Fruit fly (Drosophila melanogaster) whole organism, embryonic: ENCODE measurements around the gene CG10338.

Source experiments
- Bteb2 ChIP-seq: fragments of 200-800 bp; sonication (Bioruptor generic); optimal IDR thresholded peaks from 2 replicates; lab custom pipeline; 2016; ENCODE audit warnings: missing biosample characterization, missing genetic modification characterization
- CG10366 ChIP-seq: fragments of 200-800 bp; sonication (Bioruptor generic); IDR thresholded peaks from 2 replicates; pipeline ENCODE4 v1.3.6; 2022; ENCODE audit warnings: missing biosample characterization, missing genetic modification characterization
- CG10959 ChIP-seq: fragments of 200-800 bp; sonication (Bioruptor generic); IDR thresholded peaks from 2 replicates; pipeline ENCODE4 v1.3.6; 2022; ENCODE audit warnings: missing biosample characterization, missing genetic modification characterization
- CG11085 ChIP-seq: fragments of 200-800 bp; sonication (Bioruptor generic); IDR thresholded peaks from 2 replicates; pipeline ENCODE4 v1.3.6; 2022; ENCODE audit warnings: missing biosample characterization, missing genetic modification characterization
- CG11093 ChIP-seq: fragments of 200-800 bp; sonication (Bioruptor generic); IDR thresholded peaks from 3 replicates; pipeline ENCODE4 v1.3.6; 2022; ENCODE audit warnings: missing biosample characterization, missing genetic modification characterization
- CG12391 ChIP-seq: fragments of 200-800 bp; sonication (Bioruptor generic); optimal IDR thresholded peaks from 3 replicates; lab custom pipeline; 2018; ENCODE audit warnings: missing biosample characterization, mild to moderate bottlenecking, missing genetic modification characterization, moderate library complexity
- CG13296 ChIP-seq: fragments of 200-800 bp; sonication (Bioruptor generic); optimal IDR thresholded peaks from 3 replicates; lab custom pipeline; 2018; ENCODE audit warnings: missing biosample characterization, mild to moderate bottlenecking, missing genetic modification characterization
- CG14014 ChIP-seq: fragments of 200-800 bp; sonication (Bioruptor generic); IDR thresholded peaks from 2 replicates; pipeline ENCODE4 v1.3.6; 2022; ENCODE audit warnings: missing biosample characterization, missing genetic modification characterization
- CG14050 ChIP-seq: fragments of 200-800 bp; sonication (Bioruptor generic); IDR thresholded peaks from 3 replicates; pipeline ENCODE4 v1.3.6; 2022; ENCODE audit warnings: missing biosample characterization, missing genetic modification characterization
- CG15601 ChIP-seq: fragments of 200-800 bp; sonication (Bioruptor generic); optimal IDR thresholded peaks from 3 replicates; lab custom pipeline; 2019; ENCODE audit warnings: missing biosample characterization, mild to moderate bottlenecking, missing genetic modification characterization, moderate library complexity
- CG1602 ChIP-seq: fragments of 200-800 bp; sonication (Bioruptor generic); optimal IDR thresholded peaks from 3 replicates; lab custom pipeline; 2016; ENCODE audit warnings: missing biosample characterization, missing genetic modification characterization
- CG17612 ChIP-seq: fragments of 200-800 bp; sonication (Bioruptor generic); IDR thresholded peaks from 2 replicates; pipeline ENCODE4 v1.3.6; 2022; ENCODE audit warnings: missing biosample characterization, missing genetic modification characterization
- CG18476 ChIP-seq: fragments of 200-800 bp; sonication (Bioruptor generic); optimal IDR thresholded peaks from 2 replicates; lab custom pipeline; 2016; ENCODE audit warnings: missing biosample characterization, mild to moderate bottlenecking, missing genetic modification characterization
- CG2889 ChIP-seq: fragments of 200-800 bp; sonication (Bioruptor generic); IDR thresholded peaks from 3 replicates; pipeline ENCODE4 v1.3.6; 2022; ENCODE audit warnings: missing biosample characterization, missing genetic modification characterization
- CG3163 ChIP-seq: fragments of 200-800 bp; sonication (Bioruptor generic); optimal IDR thresholded peaks from 3 replicates; lab custom pipeline; 2016; ENCODE audit warnings: missing biosample characterization, missing genetic modification characterization
- CG6254 ChIP-seq: fragments of 200-800 bp; sonication (Bioruptor generic); optimal IDR thresholded peaks from 3 replicates; lab custom pipeline; 2017; ENCODE audit warnings: mild to moderate bottlenecking, missing biosample characterization, missing genetic modification reagents, missing genetic modification characterization
- CG9932 ChIP-seq: fragments of 200-800 bp; sonication (Bioruptor generic); IDR thresholded peaks from 2 replicates; pipeline ENCODE4 v1.3.6; 2022; ENCODE audit warnings: missing biosample characterization, missing genetic modification characterization
- Dfd ChIP-seq, 2 experiments: fragments of >200 bp; optimal IDR thresholded peaks; 2 replicates each; lab custom pipeline; 2017; ENCODE audit warnings: missing biosample characterization in 2 of 2, missing genetic modification characterization in 2 of 2
- Drgx ChIP-seq: fragments of 200-800 bp; sonication (Bioruptor generic); IDR thresholded peaks from 2 replicates; pipeline ENCODE4 v1.3.6; 2022; ENCODE audit warnings: missing biosample characterization, missing genetic modification characterization
- ERR ChIP-seq: fragments of 200-800 bp; sonication (Bioruptor generic); optimal IDR thresholded peaks from 2 replicates; lab custom pipeline; 2016; ENCODE audit warnings: missing biosample characterization, missing genetic modification characterization
- Ets65A ChIP-seq: fragments of 200-800 bp; sonication (Bioruptor generic); peaks from one replicate; lab custom pipeline; 2016; ENCODE audit warnings: missing biosample characterization, missing genetic modification characterization
- H2.0 ChIP-seq: fragments of 200-800 bp; sonication (Bioruptor generic); IDR thresholded peaks from 2 replicates; pipeline ENCODE4 v1.3.6; 2022; ENCODE audit warnings: missing biosample characterization, missing genetic modification characterization
- Hr3 ChIP-seq: fragments of 200-800 bp; sonication (Bioruptor generic); optimal IDR thresholded peaks from 3 replicates; lab custom pipeline; 2016; ENCODE audit warnings: missing biosample characterization, missing genetic modification characterization
- Lim3 ChIP-seq: fragments of 200-800 bp; sonication (Bioruptor generic); IDR thresholded peaks from 2 replicates; pipeline ENCODE4 v1.3.6; 2022; ENCODE audit warnings: missing biosample characterization, missing genetic modification characterization
- Meics ChIP-seq: fragments of 200-800 bp; sonication (Bioruptor generic); optimal IDR thresholded peaks from 2 replicates; lab custom pipeline; 2017; ENCODE audit warnings: missing biosample characterization, mild to moderate bottlenecking, missing genetic modification characterization
- Nf-YA ChIP-seq: fragments of 200-800 bp; sonication (Bioruptor generic); IDR thresholded peaks from 2 replicates; pipeline ENCODE4 v1.3.6; 2022; ENCODE audit warnings: missing biosample characterization, missing genetic modification characterization
- PHDP ChIP-seq: fragments of 200-800 bp; sonication (Bioruptor generic); optimal IDR thresholded peaks from 3 replicates; lab custom pipeline; 2018; ENCODE audit warnings: missing biosample characterization, mild to moderate bottlenecking, missing genetic modification characterization, moderate library complexity
- Sox102F ChIP-seq: fragments of 200-800 bp; sonication (Bioruptor generic); optimal IDR thresholded peaks from 2 replicates; lab custom pipeline; 2018; ENCODE audit warnings: missing biosample characterization, mild to moderate bottlenecking, missing genetic modification characterization, moderate library complexity
- Sry-δ ChIP-seq: fragments of 200-800 bp; sonication (Bioruptor generic); optimal IDR thresholded peaks from 2 replicates; lab custom pipeline; 2016; ENCODE audit warnings: missing biosample characterization, missing genetic modification characterization
- ara ChIP-seq: fragments of 200-800 bp; sonication (Bioruptor generic); IDR thresholded peaks from 2 replicates; pipeline ENCODE4 v1.3.6; 2022; ENCODE audit warnings: missing biosample characterization, missing genetic modification characterization
- bab2 ChIP-seq: fragments of 200-800 bp; sonication (Bioruptor generic); optimal IDR thresholded peaks from 2 replicates; lab custom pipeline; 2016; ENCODE audit warnings: missing biosample characterization, missing genetic modification characterization
- bsh ChIP-seq, 2 experiments: fragments of 200-800 bp; sonication (Bioruptor generic); optimal IDR thresholded peaks; 2 replicates each; lab custom pipeline; 2017 to 2018; ENCODE audit warnings: mild to moderate bottlenecking in 2 of 2, missing biosample characterization in 2 of 2, missing genetic modification characterization in 2 of 2, moderate library complexity in 1 of 2
- corto ChIP-seq: fragments of 200-800 bp; sonication (Bioruptor generic); optimal IDR thresholded peaks from 2 replicates; lab custom pipeline; 2016; ENCODE audit warnings: missing biosample characterization, mild to moderate bottlenecking, missing genetic modification characterization, moderate library complexity
- emc ChIP-seq: fragments of 200-800 bp; sonication (Bioruptor generic); optimal IDR thresholded peaks from 2 replicates; lab custom pipeline; 2016; ENCODE audit warnings: missing biosample characterization, missing genetic modification characterization
- fd64A ChIP-seq: fragments of 200-800 bp; sonication (Bioruptor generic); optimal IDR thresholded peaks from 3 replicates; lab custom pipeline; 2018; ENCODE audit warnings: missing biosample characterization, mild to moderate bottlenecking, missing genetic modification characterization
- gcm ChIP-seq: fragments of 200-800 bp; sonication (Bioruptor generic); optimal IDR thresholded peaks from 2 replicates; lab custom pipeline; 2019; ENCODE audit warnings: missing biosample characterization, mild to moderate bottlenecking, missing genetic modification characterization, moderate library complexity
- gem ChIP-seq: fragments of 200-800 bp; sonication (Bioruptor generic); optimal IDR thresholded peaks from 2 replicates; lab custom pipeline; 2019; ENCODE audit warnings: missing biosample characterization, mild to moderate bottlenecking, missing genetic modification characterization, moderate library complexity
- kah ChIP-seq: fragments of 200-800 bp; sonication (Bioruptor generic); optimal IDR thresholded peaks from 2 replicates; lab custom pipeline; 2018; ENCODE audit warnings: missing biosample characterization, mild to moderate bottlenecking, missing genetic modification characterization
- mam ChIP-seq: fragments of 200-800 bp; sonication (Bioruptor generic); optimal IDR thresholded peaks from 3 replicates; lab custom pipeline; 2016; ENCODE audit warnings: missing biosample characterization, missing genetic modification characterization
- repo ChIP-seq: fragments of 200-800 bp; sonication (Bioruptor generic); optimal IDR thresholded peaks from 2 replicates; lab custom pipeline; 2016; ENCODE audit warnings: missing biosample characterization, missing genetic modification characterization
- sd ChIP-seq: fragments of 200-800 bp; sonication (Bioruptor generic); optimal IDR thresholded peaks from 3 replicates; lab custom pipeline; 2018; ENCODE audit warnings: missing biosample characterization, mild to moderate bottlenecking, missing genetic modification characterization, moderate library complexity
- slbo ChIP-seq: fragments of 200-800 bp; sonication (Bioruptor generic); IDR thresholded peaks from 2 replicates; pipeline ENCODE4 v1.3.6; 2022; ENCODE audit warnings: missing biosample characterization, missing genetic modification characterization
- twi ChIP-seq: fragments of 200-800 bp; optimal IDR thresholded peaks from 2 replicates; lab custom pipeline; 2019; ENCODE audit warnings: missing biosample characterization, mild to moderate bottlenecking, missing genetic modification characterization, moderate library complexity
- tx ChIP-seq: fragments of 200-800 bp; sonication (Bioruptor generic); optimal IDR thresholded peaks from 2 replicates; lab custom pipeline; 2016; ENCODE audit warnings: missing biosample characterization, missing genetic modification characterization

CG10338 gene

DNA sequence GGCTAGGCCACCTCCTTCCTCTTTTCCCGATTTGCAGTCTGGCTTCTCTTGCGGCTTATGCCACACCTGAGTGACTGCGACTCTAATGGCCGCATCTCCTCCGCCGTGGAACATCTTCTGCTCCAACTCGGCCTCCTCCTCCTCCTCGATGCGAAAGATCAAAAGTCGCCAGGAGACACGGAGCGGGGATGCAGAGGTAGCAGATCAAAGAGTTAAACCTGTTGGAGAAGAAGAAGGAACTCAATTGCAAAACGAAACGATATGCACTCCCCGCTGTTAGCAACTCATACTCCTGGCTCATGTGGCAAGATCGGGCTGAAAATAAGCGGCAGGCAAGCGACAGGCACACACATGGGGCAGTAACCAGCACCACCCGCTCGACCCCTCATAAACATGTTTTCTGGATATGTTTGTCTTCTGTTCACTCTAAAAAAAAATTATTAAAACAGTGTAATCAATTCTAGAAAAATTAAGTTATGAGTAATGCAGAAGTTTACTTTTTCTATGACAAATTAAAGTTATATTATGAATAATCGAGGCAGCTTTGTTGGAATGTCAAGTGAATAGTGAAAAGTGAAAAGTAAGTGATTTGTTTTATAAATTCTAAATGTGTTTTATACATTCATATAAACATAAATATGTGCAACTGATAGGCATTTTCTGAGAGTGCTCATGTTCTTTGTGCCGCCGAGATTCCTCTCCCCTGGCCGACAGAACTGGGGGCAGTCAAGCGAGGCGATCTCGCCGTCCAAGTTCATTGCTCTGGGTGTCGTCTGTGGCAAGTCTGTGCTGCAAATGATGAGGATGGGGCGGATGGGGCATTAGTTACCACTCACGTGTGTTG, 30.5 kb upstream of the CG10338 start (continued):
- TF ChIP-seq Sox102F (GFP tag; lab: Kevin White, UChicago) (no peak), CG17612 (GFP tag; lab: Robert Waterston, UW) (no peak), CG2889 (GFP tag; lab: Robert Waterston, UW) (no peak), Ets65A (GFP tag; lab: Kevin White, UChicago) (peak; percentile 78), CG10959 (GFP tag; lab: Robert Waterston, UW) (no peak), Hr3 (no peak), CG6254 (no peak), CG15601 (tag; lab: Kevin White, UChicago) (no peak), Lim3 (GFP tag; lab: Robert Waterston, UW) (no peak), Bteb2 (GFP tag; lab: Kevin White, UChicago) (no peak), CG14014 (no peak), Drgx (peak; percentile 27; the same call in 1 of the 2 replicates), corto (GFP tag; lab: Kevin White, UChicago) (peak; percentile 48), CG9932 (GFP tag; lab: Robert Waterston, UW) (no peak), twi (tag; lab: Kevin White, UChicago) (peak; percentile 95), bab2 (no peak), ERR (no peak), gem (no peak), CG11085 (GFP tag; lab: Robert Waterston, UW) (no peak), Dfd (GFP tag; optimal IDR thresholded peaks at IDR 0.05; lab: Kevin White, UChicago) (no peak), CG14050 (GFP tag; lab: Robert Waterston, UW) (no peak), Nf-YA (GFP tag; lab: Robert Waterston, UW) (no peak), CG10366 (no peak), Meics (no peak), kah (GFP tag; lab: Kevin White, UChicago) (no peak), slbo (GFP tag; lab: Robert Waterston, UW) (no peak), sd (tag; lab: Kevin White, UChicago) (no peak), Sry-δ (GFP tag; lab: Kevin White, UChicago) (no peak), bsh (GFP tag; optimal IDR thresholded peaks at IDR 0.05; lab: Kevin White, UChicago) (peak; percentile 10 to 58), repo (no peak), gcm (GFP tag; lab: Kevin White, UChicago) (no peak), CG13296 (GFP tag; lab: Kevin White, UChicago) (no peak), CG11093 (GFP tag; lab: Robert Waterston, UW) (no peak), CG3163 (GFP tag; lab: Kevin White, UChicago) (no peak), PHDP (no peak), H2.0 (GFP tag; lab: Robert Waterston, UW) (no peak), tx (GFP tag; lab: Kevin White, UChicago) (no peak), CG1602 (GFP tag; lab: Kevin White, UChicago) (no peak), CG18476 (no peak), mam (GFP tag; lab: Kevin White, UChicago) (no peak), emc (GFP tag; lab: Kevin White, UChicago) (no peak), fd64A (GFP tag; lab: Kevin White, UChicago) (no peak), ara (GFP tag; lab: Robert Waterston, UW) (no peak), CG12391 (tag; lab: Kevin White, UChicago) (no peak)
